Fruit fly (Drosophila melanogaster): ENCODE measurements around the gene CG34428.

Gene CG34428

DNA sequence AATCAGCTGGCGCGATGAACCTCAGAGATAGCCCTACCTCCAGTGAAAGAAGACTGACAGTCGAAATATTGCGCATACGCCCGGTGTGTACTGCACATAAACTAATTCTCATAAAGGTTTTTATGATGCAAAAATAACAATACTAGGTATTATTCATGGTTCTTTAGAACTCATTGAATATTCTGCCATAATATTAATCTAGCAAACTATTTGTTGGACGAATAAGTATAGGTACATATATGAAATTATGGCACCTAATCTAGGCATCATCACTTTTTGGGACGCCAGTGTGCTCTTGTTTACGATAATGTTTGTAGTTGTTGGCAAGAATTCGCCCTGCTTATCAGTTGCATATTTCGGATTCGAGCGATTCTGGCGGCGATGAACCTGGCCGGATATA lies 39.8 kb upstream of the CG34428 start (continued):
- TF ChIP-seq CG7357 (GFP tag; IDR thresholded peaks at IDR 0.05) (no peak), gcm2 (GFP tag; optimal IDR thresholded peaks at IDR 0.05) (peak; percentile 37), gsb-n (tag; optimal IDR thresholded peaks at IDR 0.05) (no peak), Spps (tag; optimal IDR thresholded peaks at IDR 0.05) (no peak), Xbp1 (GFP tag; optimal IDR thresholded peaks at IDR 0.05) (no peak), Fer3 (tag; optimal IDR thresholded peaks at IDR 0.05) (peak; percentile 19), Med (GFP tag) (peak; percentile 81), Lhr (GFP tag; optimal IDR thresholded peaks at IDR 0.05) (no peak), CG6254 (GFP tag; optimal IDR thresholded peaks at IDR 0.05) (no peak), psq (GFP tag; optimal IDR thresholded peaks at IDR 0.05) (no peak), dysf (GFP tag; IDR thresholded peaks at IDR 0.05) (0 out of 3 replicates have a peak, but pooled peaks have one; percentile 31), maf-S (GFP tag; optimal IDR thresholded peaks at IDR 0.05) (no peak), aop (GFP tag; IDR thresholded peaks at IDR 0.05) (no peak), sug (tag; optimal IDR thresholded peaks at IDR 0.05) (peak; percentile 71), NK7.1 (GFP tag; optimal IDR thresholded peaks at IDR 0.05) (no peak), CG7556 (GFP tag; optimal IDR thresholded peaks at IDR 0.05) (peak; percentile 3), toy (GFP tag; IDR thresholded peaks at IDR 0.05) (no peak), ERR (GFP tag; optimal IDR thresholded peaks at IDR 0.05) (no peak), Trl (optimal IDR thresholded peaks at IDR 0.05) (no peak), Trl (GFP tag; optimal IDR thresholded peaks at IDR 0.05) (no peak), z (GFP tag; IDR thresholded peaks at IDR 0.05) (no peak), shn (GFP tag; optimal IDR thresholded peaks at IDR 0.05) (no peak), en (GFP tag; optimal IDR thresholded peaks at IDR 0.05) (peak; percentile 26), luna (GFP tag; optimal IDR thresholded peaks at IDR 0.05) (no peak), kah (GFP tag; optimal IDR thresholded peaks at IDR 0.05) (no peak), ind (GFP tag; optimal IDR thresholded peaks at IDR 0.05) (peak; percentile 8), CG11398 (GFP tag; optimal IDR thresholded peaks at IDR 0.05) (no peak), CG9817 (tag; optimal IDR thresholded peaks at IDR 0.05) (no peak), CG33557 (GFP tag; optimal IDR thresholded peaks at IDR 0.05) (no peak), CG4424 (GFP tag; optimal IDR thresholded peaks at IDR 0.05) (no peak), CG8388 (GFP tag; optimal IDR thresholded peaks at IDR 0.05) (no peak), caup (GFP tag; optimal IDR thresholded peaks at IDR 0.05; ENCODE audit: severe bottlenecking) (peak; percentile 28), Fer2 (tag; optimal IDR thresholded peaks at IDR 0.05) (no peak), CG8944 (GFP tag; optimal IDR thresholded peaks at IDR 0.05) (no peak), CG11723 (GFP tag; optimal IDR thresholded peaks at IDR 0.05) (no peak), az2 (GFP tag; optimal IDR thresholded peaks at IDR 0.05) (no peak), sim (GFP tag; IDR thresholded peaks at IDR 0.05) (no peak), vnd (GFP tag; IDR thresholded peaks at IDR 0.05; ENCODE audit: partially characterized antibody) (no peak), CG42726 (GFP tag; IDR thresholded peaks at IDR 0.05; ENCODE audit: partially characterized antibody) (no peak), Kr (GFP tag; optimal IDR thresholded peaks at IDR 0.05) (no peak), kni (GFP tag; optimal IDR thresholded peaks at IDR 0.05) (no peak), lmd (GFP tag; IDR thresholded peaks at IDR 0.05) (peak; percentile 22; the same call in 1 of the 2 replicates), CG12236 (GFP tag; optimal IDR thresholded peaks at IDR 0.05) (no peak), Aef1 (GFP tag; IDR thresholded peaks at IDR 0.05) (peak; percentile 28; the same call in 1 of the 3 replicates), bowl (GFP tag; IDR thresholded peaks at IDR 0.05) (0 out of 2 replicates have a peak, but pooled peaks have one; percentile 4), CG14965 (GFP tag; optimal IDR thresholded peaks at IDR 0.05; ENCODE audit: borderline replicate concordance) (no peak), nmo (GFP tag; optimal IDR thresholded peaks at IDR 0.05) (no peak), CG4282 (GFP tag; optimal IDR thresholded peaks at IDR 0.05) (no peak), CG6854 (GFP tag; optimal IDR thresholded peaks at IDR 0.05) (no peak), eve (GFP tag; optimal IDR thresholded peaks at IDR 0.05) (peak in 1 of 2 experiments; percentile 89), sens (GFP tag) (no peak), CG18619 (GFP tag; optimal IDR thresholded peaks at IDR 0.05) (peak; percentile 3)

All from whole organism, embryonic.